Worm (Caenorhabditis elegans): ENCODE measurements around the gene srz-18.

srz-18 gene

ce11 chrV:20634330-20634729 lies 7.8 kb downstream of the srz-18 start, which contains the start of gene F46B3.16:
TSS of gene F46B3.16 (plus strand) at chrV:20634630.
- no peak for TF ChIP-seq hlh-1 (tag; optimal IDR thresholded peaks at IDR 0.05)
- TF ChIP-seq lin-32 (GFP tag; optimal IDR thresholded peaks at IDR 0.05): no peak
- no peak for TF ChIP-seq unc-62 (GFP tag; optimal IDR thresholded peaks at IDR 0.05)
- no peak for TF ChIP-seq ces-1 (GFP tag; optimal IDR thresholded peaks at IDR 0.05)
- TF ChIP-seq unc-39 (tag; optimal IDR thresholded peaks at IDR 0.05): no peak
- no peak for TF ChIP-seq drap-1 (GFP tag; optimal IDR thresholded peaks at IDR 0.05)
- no peak for TF ChIP-seq zip-8 (tag; optimal IDR thresholded peaks at IDR 0.05)
- TF ChIP-seq nhr-76 (tag; optimal IDR thresholded peaks at IDR 0.05): no peak
- TF ChIP-seq tbx-8 (GFP tag; optimal IDR thresholded peaks at IDR 0.05): no peak
- no peak for TF ChIP-seq lin-13 (tag; optimal IDR thresholded peaks at IDR 0.05)
- no peak for TF ChIP-seq nhr-28 (tag; optimal IDR thresholded peaks at IDR 0.05)
- TF ChIP-seq ceh-43 (GFP tag; optimal IDR thresholded peaks at IDR 0.05): no peak

- TF ChIP-seq tbx-8 (GFP tag; optimal IDR thresholded peaks at IDR 0.05) (no peak), ham-2 (GFP tag; optimal IDR thresholded peaks at IDR 0.05) (no peak), nhr-2 (tag; optimal IDR thresholded peaks at IDR 0.05) (no peak), hlh-1 (tag; optimal IDR thresholded peaks at IDR 0.05) (no peak), sptf-1 (tag; optimal IDR thresholded peaks at IDR 0.05) (no peak), mls-2 (tag; optimal IDR thresholded peaks at IDR 0.05) (no peak)
Observed at ce11 chrV:20636855-20637254, 10.3 kb downstream of the srz-18 start, which contains the start of gene ttr-13. TSS of gene ttr-13 (minus strand) at chrV:20636955.

- TF ChIP-seq blmp-1 (tag; optimal IDR thresholded peaks at IDR 0.05) (no peak), unc-62 (GFP tag; optimal IDR thresholded peaks at IDR 0.05) (no peak), cnd-1 (tag; optimal IDR thresholded peaks at IDR 0.05) (no peak), mep-1 (tag; optimal IDR thresholded peaks at IDR 0.05) (no peak), bed-3 (GFP tag; optimal IDR thresholded peaks at IDR 0.05) (no peak), zip-8 (tag; optimal IDR thresholded peaks at IDR 0.05) (no peak)
Observed at ce11 chrV:20638344-20638743, 11.8 kb downstream of the srz-18 start, which contains the start of gene Y44A6B.3. TSS of gene Y44A6B.3 (minus strand) at chrV:20638444.

- TF ChIP-seq mab-5 (tag; optimal IDR thresholded peaks at IDR 0.05): no peak
- no peak for TF ChIP-seq elt-3 (tag; optimal IDR thresholded peaks at IDR 0.05)
- TF ChIP-seq unc-39 (tag; optimal IDR thresholded peaks at IDR 0.05): no peak
- no peak for TF ChIP-seq snpc-4 (tag; optimal IDR thresholded peaks at IDR 0.05)
- TF ChIP-seq drap-1 (GFP tag; optimal IDR thresholded peaks at IDR 0.05): no peak
- TF ChIP-seq blmp-1 (tag; optimal IDR thresholded peaks at IDR 0.05): no peak
- no peak for TF ChIP-seq elt-1 (tag; optimal IDR thresholded peaks at IDR 0.05; ENCODE audit: borderline replicate concordance, insufficient read depth)
- no peak for TF ChIP-seq mep-1 (tag; optimal IDR thresholded peaks at IDR 0.05)
- no peak for TF ChIP-seq M03D4.4 (tag; optimal IDR thresholded peaks at IDR 0.05)
- no peak for TF ChIP-seq lsy-2 (tag; optimal IDR thresholded peaks at IDR 0.05)
- no peak for TF ChIP-seq unc-62 (GFP tag; optimal IDR thresholded peaks at IDR 0.05)
Observed at ce11 chrV:20639294-20639693, 12.8 kb downstream of the srz-18 start, which contains the start of gene srxa-14. TSS of gene srxa-14 (plus strand) at chrV:20639594.

ce11 chrV:20641896-20642295 lies 15.4 kb downstream of the srz-18 start, which contains the start of gene srxa-15:
TSS of gene srxa-15 (plus strand) at chrV:20642196.
- TF ChIP-seq elt-1 (tag; optimal IDR thresholded peaks at IDR 0.05; ENCODE audit: borderline replicate concordance, insufficient read depth) (no peak), snpc-4 (tag; optimal IDR thresholded peaks at IDR 0.05) (no peak), pha-4 (tag; optimal IDR thresholded peaks at IDR 0.05) (no peak), nhr-76 (tag; optimal IDR thresholded peaks at IDR 0.05) (no peak), nhr-237 (tag; optimal IDR thresholded peaks at IDR 0.05) (no peak), ztf-11 (tag; optimal IDR thresholded peaks at IDR 0.05) (no peak), mls-2 (tag; optimal IDR thresholded peaks at IDR 0.05) (no peak), flh-1 (GFP tag; optimal IDR thresholded peaks at IDR 0.05) (no peak), blmp-1 (tag; optimal IDR thresholded peaks at IDR 0.05) (no peak), nhr-2 (tag; optimal IDR thresholded peaks at IDR 0.05) (no peak), sptf-1 (tag; optimal IDR thresholded peaks at IDR 0.05) (no peak)

ce11 chrV:20645479-20645878 lies 19.0 kb downstream of the srz-18 start:
- TF ChIP-seq M03D4.4 (tag; optimal IDR thresholded peaks at IDR 0.05): no peak
- TF ChIP-seq ces-1 (GFP tag; optimal IDR thresholded peaks at IDR 0.05): peak; percentile 90

All from whole organism, mixed stage, embryonic.